Worm (Caenorhabditis elegans): ENCODE data around the gene F47C12.6.

F47C12.6 gene

ce11 chrIV:4032350-4032749 is 39.2 kb upstream of the F47C12.6 start:
- TF ChIP-seq dmd-6 (GFP tag; IDR thresholded peaks at IDR 0.05), result peak; percentile 9; the same call in 1 of the 2 replicates
- peak; percentile 19 for TF ChIP-seq nhr-28 (tag; optimal IDR thresholded peaks at IDR 0.05)
- TF ChIP-seq daf-12 (tag; optimal IDR thresholded peaks at IDR 0.05), result no peak
- TF ChIP-seq daf-16 (GFP tag; optimal IDR thresholded peaks at IDR 0.05), result no peak
- TF ChIP-seq daf-16 (tag; optimal IDR thresholded peaks at IDR 0.05), result peak; percentile 32

- peak in 1 of 2 experiments; percentile 9 for TF ChIP-seq lsy-2 (tag; optimal IDR thresholded peaks at IDR 0.05)
- TF ChIP-seq saeg-2 (GFP tag; IDR thresholded peaks at IDR 0.05), result no peak
- no peak for TF ChIP-seq lin-38 (GFP tag; IDR thresholded peaks at IDR 0.05)
- peak in 1 of 2 experiments; percentile 94 for TF ChIP-seq unc-62 (GFP tag; optimal IDR thresholded peaks at IDR 0.05 in 1 of 2)
- TF ChIP-seq unc-62 (tag; optimal IDR thresholded peaks at IDR 0.05), result no peak
- peak in 1 of 2 experiments; percentile 38 for TF ChIP-seq mdl-1 (tag; optimal IDR thresholded peaks at IDR 0.05)
- TF ChIP-seq fkh-10 (GFP tag; optimal IDR thresholded peaks at IDR 0.05), result no peak
- no peak for TF ChIP-seq hlh-30 (tag; optimal IDR thresholded peaks at IDR 0.05; ENCODE audit: insufficient read depth)
- peak; percentile 29 for TF ChIP-seq hlh-11 (tag; optimal IDR thresholded peaks at IDR 0.05)
- TF ChIP-seq unc-130 (GFP tag; optimal IDR thresholded peaks at IDR 0.05), result no peak
- TF ChIP-seq nhr-10 (tag; optimal IDR thresholded peaks at IDR 0.05), result no peak
- no peak for TF ChIP-seq R02D3.7 (tag; optimal IDR thresholded peaks at IDR 0.05)
- TF ChIP-seq mep-1 (tag; optimal IDR thresholded peaks at IDR 0.05), result no peak
- TF ChIP-seq ceh-62 (tag; optimal IDR thresholded peaks at IDR 0.05), result no peak
- TF ChIP-seq lin-15B (tag; optimal IDR thresholded peaks at IDR 0.05), result no peak
- TF ChIP-seq nhr-28 (tag; optimal IDR thresholded peaks at IDR 0.05), result peak; percentile 60
- TF ChIP-seq dpl-1 (GFP tag; optimal IDR thresholded peaks at IDR 0.05), result peak; percentile 66
- TF ChIP-seq ces-1 (GFP tag; optimal IDR thresholded peaks at IDR 0.05), result no peak
- peak; percentile 90 for TF ChIP-seq aha-1 (tag)
These were observed 37.9 kb upstream of the F47C12.6 start for ce11 chrIV:4030917-4031599.

ce11 chrIV:4029288-4029687 is 36.1 kb upstream of the F47C12.6 start:
- no peak for TF ChIP-seq rbr-2 (tag; optimal IDR thresholded peaks at IDR 0.05)
- TF ChIP-seq F10B5.3 (tag; optimal IDR thresholded peaks at IDR 0.05), result no peak
- no peak for TF ChIP-seq cey-2 (tag; optimal IDR thresholded peaks at IDR 0.05; ENCODE audit: borderline replicate concordance, insufficient read depth)
- TF ChIP-seq zag-1 (tag; optimal IDR thresholded peaks at IDR 0.05), result no peak
- no peak for TF ChIP-seq lim-7 (GFP tag; IDR thresholded peaks at IDR 0.05)
- TF ChIP-seq unc-39 (tag; optimal IDR thresholded peaks at IDR 0.05), result no peak
- TF ChIP-seq nhr-111 (GFP tag; optimal IDR thresholded peaks at IDR 0.05), result no peak
- peak; percentile 26; the same call in 1 of the 2 replicates for TF ChIP-seq dmd-6 (GFP tag; IDR thresholded peaks at IDR 0.05)
- TF ChIP-seq daf-8 (GFP tag; IDR thresholded peaks at IDR 0.05), result no peak
- TF ChIP-seq nhr-28 (tag; optimal IDR thresholded peaks at IDR 0.05), result peak; percentile 59
- no peak for TF ChIP-seq daf-16 (GFP tag; optimal IDR thresholded peaks at IDR 0.05)
- peak; percentile 81 for TF ChIP-seq daf-16 (tag; optimal IDR thresholded peaks at IDR 0.05)
- TF ChIP-seq ceh-62 (tag; optimal IDR thresholded peaks at IDR 0.05), result no peak
- TF ChIP-seq nhr-76 (tag; optimal IDR thresholded peaks at IDR 0.05), result no peak
- TF ChIP-seq ZK337.2 (GFP tag; IDR thresholded peaks at IDR 0.05), result no peak
- no peak for TF ChIP-seq R02D3.7 (tag; optimal IDR thresholded peaks at IDR 0.05)
- TF ChIP-seq fkh-10 (GFP tag; optimal IDR thresholded peaks at IDR 0.05), result no peak
- peak; percentile 72 for TF ChIP-seq pqm-1 (tag; optimal IDR thresholded peaks at IDR 0.05)
- TF ChIP-seq lir-3 (tag; optimal IDR thresholded peaks at IDR 0.05), result no peak
- TF ChIP-seq ces-1 (GFP tag; optimal IDR thresholded peaks at IDR 0.05), result no peak
- no peak for TF ChIP-seq mep-1 (tag; optimal IDR thresholded peaks at IDR 0.05)
- TF ChIP-seq dve-1 (tag; optimal IDR thresholded peaks at IDR 0.05; ENCODE audit: insufficient read depth), result peak; percentile 57
- no peak for TF ChIP-seq dpl-1 (GFP tag; optimal IDR thresholded peaks at IDR 0.05)
- TF ChIP-seq egl-43 (GFP tag; IDR thresholded peaks at IDR 0.05), result no peak
- TF ChIP-seq dmd-9 (GFP tag; IDR thresholded peaks at IDR 0.05), result no peak
- TF ChIP-seq hif-1 (tag; optimal IDR thresholded peaks at IDR 0.05), result peak in 1 of 2 experiments; percentile 36
- TF ChIP-seq nhr-10 (tag; optimal IDR thresholded peaks at IDR 0.05), result no peak
- no peak for TF ChIP-seq arid-1 (GFP tag; conservative IDR thresholded peaks at IDR 0.05)
- TF ChIP-seq lsy-2 (tag; optimal IDR thresholded peaks at IDR 0.05), result no peak
- peak; percentile 65 for TF ChIP-seq hlh-11 (tag; optimal IDR thresholded peaks at IDR 0.05)
- TF ChIP-seq dmd-8 (GFP tag; IDR thresholded peaks at IDR 0.05), result no peak
- peak; percentile 29 for TF ChIP-seq mes-2 (tag; optimal IDR thresholded peaks at IDR 0.05; ENCODE audit: poor library complexity, severe bottlenecking)
- no peak for TF ChIP-seq gei-8 (GFP tag; optimal IDR thresholded peaks at IDR 0.05)
- TF ChIP-seq pha-4 (GFP tag; IDR thresholded peaks at IDR 0.05), result no peak
- no peak for TF ChIP-seq pha-4 (tag; optimal IDR thresholded peaks at IDR 0.05)
